Fruit fly (Drosophila melanogaster) whole organism, embryonic: ENCODE results near the gene CG17191.
A peak's percentile ranks its signal among the peaks of the same experiment; 100 is the strongest.

ENCODE experiments used
- B-H2 ChIP-seq: fragments of 200-800 bp; sonication (Bioruptor generic); optimal IDR thresholded peaks from 2 replicates; lab custom pipeline; 2018; ENCODE audit warnings: missing biosample characterization, mild to moderate bottlenecking, missing genetic modification characterization
- CG10366 ChIP-seq: fragments of 200-800 bp; sonication (Bioruptor generic); IDR thresholded peaks from 2 replicates; pipeline ENCODE4 v1.3.6; 2022; ENCODE audit warnings: missing biosample characterization, missing genetic modification characterization
- CG10543 ChIP-seq: fragments of 200-800 bp; sonication (Bioruptor generic); optimal IDR thresholded peaks from 3 replicates; lab custom pipeline; 2017; ENCODE audit warnings: missing biosample characterization, mild to moderate bottlenecking, missing genetic modification characterization, moderate library complexity
- CG11696 ChIP-seq: fragments of 200-800 bp; sonication (Bioruptor generic); IDR thresholded peaks from 2 replicates; pipeline ENCODE4 v1.3.6; 2022; ENCODE audit warnings: missing biosample characterization, missing genetic modification characterization
- CG12071 ChIP-seq: fragments of 200-800 bp; sonication (Bioruptor generic); optimal IDR thresholded peaks from 3 replicates; lab custom pipeline; 2018; ENCODE audit warnings: missing biosample characterization, mild to moderate bottlenecking, missing genetic modification characterization
- CG12769 ChIP-seq: fragments of 200-800 bp; sonication (Bioruptor generic); optimal IDR thresholded peaks from 2 replicates; lab custom pipeline; 2019; ENCODE audit warnings: missing biosample characterization, mild to moderate bottlenecking, missing genetic modification characterization, moderate library complexity
- CG13296 ChIP-seq: fragments of 200-800 bp; sonication (Bioruptor generic); optimal IDR thresholded peaks from 3 replicates; lab custom pipeline; 2018; ENCODE audit warnings: missing biosample characterization, mild to moderate bottlenecking, missing genetic modification characterization
- CG13424 ChIP-seq: fragments of 200-800 bp; sonication (Bioruptor generic); optimal IDR thresholded peaks from 2 replicates; lab custom pipeline; 2019; ENCODE audit warnings: missing biosample characterization, mild to moderate bottlenecking, missing genetic modification characterization, moderate library complexity
- CG13624 ChIP-seq: fragments of 200-800 bp; sonication (Bioruptor generic); optimal IDR thresholded peaks from 2 replicates; lab custom pipeline; 2016; ENCODE audit warnings: missing biosample characterization, missing genetic modification characterization
- CG15601 ChIP-seq: fragments of 200-800 bp; sonication (Bioruptor generic); optimal IDR thresholded peaks from 3 replicates; lab custom pipeline; 2019; ENCODE audit warnings: missing biosample characterization, mild to moderate bottlenecking, missing genetic modification characterization, moderate library complexity
- CG17385 ChIP-seq: fragments of 200-800 bp; sonication (Bioruptor generic); optimal IDR thresholded peaks from 3 replicates; lab custom pipeline; 2018; ENCODE audit warnings: missing biosample characterization, mild to moderate bottlenecking, missing genetic modification characterization
- CG1792 ChIP-seq: fragments of 200-800 bp; sonication (Bioruptor generic); optimal IDR thresholded peaks from 2 replicates; lab custom pipeline; 2016; ENCODE audit warnings: missing biosample characterization, missing genetic modification characterization
- CG2120 ChIP-seq: fragments of 200-800 bp; sonication (Bioruptor generic); optimal IDR thresholded peaks from 3 replicates; lab custom pipeline; 2016; ENCODE audit warnings: missing biosample characterization, missing genetic modification characterization
- CG2199 ChIP-seq: fragments of 200-800 bp; sonication (Bioruptor generic); IDR thresholded peaks from 3 replicates; pipeline ENCODE4 v1.3.6; 2022; ENCODE audit warnings: missing biosample characterization, missing genetic modification characterization
- CG3281 ChIP-seq: fragments of 200-800 bp; sonication (Bioruptor generic); optimal IDR thresholded peaks from 3 replicates; lab custom pipeline; 2017; ENCODE audit warnings: missing biosample characterization, mild to moderate bottlenecking, missing genetic modification characterization
- CG33557 ChIP-seq: fragments of 200-800 bp; sonication (Bioruptor generic); optimal IDR thresholded peaks from 2 replicates; lab custom pipeline; 2019; ENCODE audit warnings: missing biosample characterization, mild to moderate bottlenecking, missing genetic modification characterization, moderate library complexity
- CG7556 ChIP-seq: fragments of 200-800 bp; sonication (Bioruptor generic); optimal IDR thresholded peaks from 2 replicates; lab custom pipeline; 2017; ENCODE audit warnings: missing biosample characterization, mild to moderate bottlenecking, missing genetic modification characterization
- CG7839 ChIP-seq: fragments of 200-800 bp; sonication (Bioruptor generic); optimal IDR thresholded peaks from 3 replicates; lab custom pipeline; 2018; ENCODE audit warnings: missing biosample characterization, mild to moderate bottlenecking, missing genetic modification characterization, moderate library complexity
- CG8290 ChIP-seq, 3 experiments: fragments of 200-800 bp; sonication (Bioruptor generic); optimal IDR thresholded peaks; 2 replicates each; lab custom pipeline; 2016 to 2019; ENCODE audit warnings: missing biosample characterization in 3 of 3, missing genetic modification characterization in 3 of 3, mild to moderate bottlenecking in 2 of 3, moderate library complexity in 1 of 3
- CTCF ChIP-seq: fragments of 200-800 bp; sonication (Bioruptor generic); optimal IDR thresholded peaks from 2 replicates; lab custom pipeline; 2017; ENCODE audit warnings: missing biosample characterization, mild to moderate bottlenecking, missing genetic modification characterization, moderate library complexity
- Dll ChIP-seq: fragments of 200-800 bp; sonication (Bioruptor generic); IDR thresholded peaks from 4 replicates; pipeline ENCODE4 v1.3.6; 2022; ENCODE audit warnings: missing biosample characterization, missing genetic modification characterization; ENCODE audit not compliant: partially characterized antibody
- Doc2 ChIP-seq: fragments of 200-800 bp; sonication (Bioruptor generic); IDR thresholded peaks from 2 replicates; pipeline ENCODE4 v1.3.6; 2022; ENCODE audit warnings: missing biosample characterization, missing genetic modification characterization
- Fer1 ChIP-seq: fragments of 200-800 bp; sonication (Bioruptor generic); optimal IDR thresholded peaks from 2 replicates; lab custom pipeline; 2017; ENCODE audit warnings: missing biosample characterization, mild to moderate bottlenecking, missing genetic modification characterization
- HLH4C ChIP-seq: fragments of 200-800 bp; sonication (Bioruptor generic); IDR thresholded peaks from 3 replicates; pipeline ENCODE4 v1.3.6; 2022; ENCODE audit warnings: missing biosample characterization, missing genetic modification characterization; ENCODE audit not compliant: partially characterized antibody
- Hey ChIP-seq: fragments of 200-800 bp; sonication (Bioruptor generic); optimal IDR thresholded peaks from 3 replicates; lab custom pipeline; 2018; ENCODE audit warnings: missing biosample characterization, mild to moderate bottlenecking, missing genetic modification characterization
- Hmr ChIP-seq: fragments of 200-800 bp; sonication (Bioruptor generic); optimal IDR thresholded peaks from 3 replicates; lab custom pipeline; 2017; ENCODE audit warnings: mild to moderate bottlenecking, missing biosample characterization, missing genetic modification reagents, missing genetic modification characterization
- MBD-R2 ChIP-seq: fragments of 200-800 bp; sonication (Bioruptor generic); IDR thresholded peaks from 2 replicates; pipeline ENCODE4 v1.3.6; 2022; ENCODE audit warnings: missing biosample characterization, missing genetic modification characterization
- Med ChIP-seq: fragments of 200-800 bp; sonication (Bioruptor generic); peaks from one replicate; lab custom pipeline; 2016; ENCODE audit warnings: missing biosample characterization, missing genetic modification characterization, mild to moderate bottlenecking, inconsistent platforms, moderate library complexity
- Sry-β ChIP-seq: fragments of 200-800 bp; sonication (Bioruptor generic); optimal IDR thresholded peaks from 2 replicates; lab custom pipeline; 2018; ENCODE audit warnings: missing biosample characterization, mild to moderate bottlenecking, missing genetic modification characterization, moderate library complexity
- aop ChIP-seq: fragments of 200-800 bp; sonication (Bioruptor generic); IDR thresholded peaks from 2 replicates; pipeline ENCODE4 v1.3.6; 2022; ENCODE audit warnings: missing biosample characterization, missing genetic modification characterization
- bsh ChIP-seq, 2 experiments: fragments of 200-800 bp; sonication (Bioruptor generic); optimal IDR thresholded peaks; 2 replicates each; lab custom pipeline; 2017 to 2018; ENCODE audit warnings: mild to moderate bottlenecking in 2 of 2, missing biosample characterization in 2 of 2, missing genetic modification characterization in 2 of 2, moderate library complexity in 1 of 2
- cwo ChIP-seq: fragments of 200-800 bp; sonication (Bioruptor generic); optimal IDR thresholded peaks from 3 replicates; lab custom pipeline; 2017; ENCODE audit warnings: missing biosample characterization, missing genetic modification characterization, mild to moderate bottlenecking, moderate library complexity, missing genetic modification reagents
- danr ChIP-seq: fragments of 200-800 bp; sonication (Bioruptor generic); IDR thresholded peaks from 2 replicates; pipeline ENCODE4 v1.3.6; 2022; ENCODE audit warnings: missing biosample characterization, missing genetic modification characterization
- dmrt11E ChIP-seq: fragments of 200-800 bp; sonication (Bioruptor generic); optimal IDR thresholded peaks from 3 replicates; lab custom pipeline; 2018; ENCODE audit warnings: missing biosample characterization, mild to moderate bottlenecking, missing genetic modification characterization, moderate library complexity
- dmrt99B ChIP-seq: fragments of 200-800 bp; sonication (Bioruptor generic); optimal IDR thresholded peaks from 2 replicates; lab custom pipeline; 2018; ENCODE audit warnings: missing biosample characterization, mild to moderate bottlenecking, missing genetic modification characterization, moderate library complexity
- exex ChIP-seq: fragments of 200-800 bp; sonication (Bioruptor generic); optimal IDR thresholded peaks from 4 replicates; lab custom pipeline; 2018; ENCODE audit warnings: missing biosample characterization, mild to moderate bottlenecking, missing genetic modification characterization, moderate library complexity
- fd96Cb ChIP-seq: fragments of 200-800 bp; sonication (Bioruptor generic); optimal IDR thresholded peaks from 2 replicates; lab custom pipeline; 2018; ENCODE audit warnings: missing biosample characterization, mild to moderate bottlenecking, missing genetic modification characterization, moderate library complexity
- gem ChIP-seq: fragments of 200-800 bp; sonication (Bioruptor generic); optimal IDR thresholded peaks from 2 replicates; lab custom pipeline; 2019; ENCODE audit warnings: missing biosample characterization, mild to moderate bottlenecking, missing genetic modification characterization, moderate library complexity
- gfzf ChIP-seq: fragments of 200-800 bp; sonication (Bioruptor generic); optimal IDR thresholded peaks from 2 replicates; lab custom pipeline; 2016; ENCODE audit warnings: missing biosample characterization, mild to moderate bottlenecking, missing genetic modification characterization, moderate library complexity
- grn ChIP-seq: fragments of 200-800 bp; sonication (Bioruptor generic); optimal IDR thresholded peaks from 3 replicates; lab custom pipeline; 2017; ENCODE audit warnings: missing biosample characterization, missing genetic modification characterization
- her ChIP-seq: fragments of 200-800 bp; sonication (Bioruptor generic); optimal IDR thresholded peaks from 2 replicates; lab custom pipeline; 2016; ENCODE audit warnings: missing biosample characterization, missing genetic modification characterization
- insv ChIP-seq, 2 experiments: fragments of 200-800 bp; sonication (Bioruptor generic); optimal IDR thresholded peaks; 3 replicates each; lab custom pipeline; 2016 to 2018; ENCODE audit warnings: missing biosample characterization in 2 of 2, missing genetic modification characterization in 2 of 2
- lab ChIP-seq: fragments of 200-800 bp; sonication (Bioruptor generic); optimal IDR thresholded peaks from 3 replicates; lab custom pipeline; 2017; ENCODE audit warnings: missing biosample characterization, missing genetic modification characterization, mild to moderate bottlenecking, moderate library complexity, missing genetic modification reagents
- lbe ChIP-seq: fragments of 200-800 bp; sonication (Bioruptor generic); optimal IDR thresholded peaks from 2 replicates; lab custom pipeline; 2016; ENCODE audit warnings: missing biosample characterization, mild to moderate bottlenecking, missing genetic modification characterization
- mam ChIP-seq: fragments of 200-800 bp; sonication (Bioruptor generic); optimal IDR thresholded peaks from 3 replicates; lab custom pipeline; 2016; ENCODE audit warnings: missing biosample characterization, missing genetic modification characterization
- mirr ChIP-seq: fragments of 200-800 bp; sonication (Bioruptor generic); optimal IDR thresholded peaks from 3 replicates; lab custom pipeline; 2018; ENCODE audit warnings: missing biosample characterization, mild to moderate bottlenecking, missing genetic modification characterization
- otp ChIP-seq: fragments of 200-800 bp; sonication (Bioruptor generic); IDR thresholded peaks from 3 replicates; pipeline ENCODE4, ENCODE4 v1.3.6; 2022; ENCODE audit warnings: missing biosample characterization, missing genetic modification characterization
- repo ChIP-seq: fragments of 200-800 bp; sonication (Bioruptor generic); optimal IDR thresholded peaks from 2 replicates; lab custom pipeline; 2016; ENCODE audit warnings: missing biosample characterization, missing genetic modification characterization
- sob ChIP-seq: fragments of 200-800 bp; sonication (Bioruptor generic); IDR thresholded peaks from 2 replicates; pipeline ENCODE4 v1.3.6; 2022; ENCODE audit warnings: missing biosample characterization, missing genetic modification characterization

The CG17191 gene

dm6 chr3R:26988412-26988981 is 31.1 kb downstream of the CG17191 start, which contains the start of gene CG31075 (continued):
- no peak for TF ChIP-seq gfzf (GFP tag; lab: Kevin White, UChicago)
- TF ChIP-seq CG1792 (GFP tag; lab: Kevin White, UChicago), result no peak
- no peak for TF ChIP-seq aop (GFP tag; lab: Robert Waterston, UW)
- peak; percentile 15 for TF ChIP-seq CG13424 (tag; lab: Kevin White, UChicago)
- TF ChIP-seq CG15601, result no peak
- peak; percentile 61 for TF ChIP-seq CTCF
- TF ChIP-seq lbe (GFP tag; lab: Kevin White, UChicago), result peak; percentile 88
- TF ChIP-seq mam (GFP tag; lab: Kevin White, UChicago), result peak; percentile 32
- no peak for TF ChIP-seq Hey
- no peak for TF ChIP-seq Sry-β (GFP tag; lab: Kevin White, UChicago)

DNA sequence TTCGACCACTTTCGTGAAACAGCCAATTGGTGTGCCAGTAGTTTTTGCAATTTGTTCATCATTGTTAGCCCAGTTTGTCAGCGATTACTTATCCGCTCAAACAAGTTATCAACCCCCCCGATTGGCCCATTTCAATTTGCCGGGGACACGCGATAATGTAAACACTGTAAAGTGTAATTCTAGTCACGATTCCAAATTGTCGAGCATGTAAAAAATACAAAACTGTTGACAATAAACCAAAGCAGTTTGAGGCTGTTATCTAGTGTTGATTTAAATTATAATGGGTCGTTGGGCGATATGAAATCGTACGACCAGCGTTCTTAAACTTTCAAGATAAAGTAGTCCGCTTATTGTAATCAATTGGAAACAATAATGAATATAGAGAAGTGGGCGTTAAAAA is 32.1 kb downstream of the CG17191 start:
- TF ChIP-seq exex (tag; lab: Kevin White, UChicago) (peak; percentile 88), CG12071 (GFP tag; lab: Kevin White, UChicago) (peak; percentile 21), MBD-R2 (GFP tag; lab: Robert Waterston, UW) (no peak), danr (GFP tag; lab: Robert Waterston, UW) (no peak), CG7556 (no peak), Dll (no peak), CG2120 (no peak), Hmr (GFP tag; lab: Kevin White, UChicago) (peak; percentile 4), CG13624 (GFP tag; lab: Kevin White, UChicago) (no peak), CG7839 (tag; lab: Kevin White, UChicago) (no peak), Doc2 (GFP tag; lab: Robert Waterston, UW) (no peak), dmrt99B (no peak), mirr (GFP tag; lab: Kevin White, UChicago) (peak; percentile 79), grn (GFP tag; lab: Kevin White, UChicago) (peak; percentile 13), gem (peak; percentile 1), sob (GFP tag; lab: Robert Waterston, UW) (peak; percentile 45; the same call in 1 of the 2 replicates), CG3281 (GFP tag; lab: Kevin White, UChicago) (peak; percentile 7), B-H2 (GFP tag; lab: Kevin White, UChicago) (peak; percentile 3), lab (peak; percentile 15), dmrt11E (tag; lab: Kevin White, UChicago) (no peak), CG12769 (tag; lab: Kevin White, UChicago) (peak; percentile 9), CG2199 (GFP tag; lab: Robert Waterston, UW) (no peak), cwo (GFP tag; lab: Kevin White, UChicago) (peak; percentile 60), CG10366 (GFP tag; lab: Robert Waterston, UW) (no peak), bsh (GFP tag; optimal IDR thresholded peaks at IDR 0.05; lab: Kevin White, UChicago) (no peak), CG10543 (GFP tag; lab: Kevin White, UChicago) (peak; percentile 32), HLH4C (GFP tag; lab: Robert Waterston, UW) (no peak), her (GFP tag; lab: Kevin White, UChicago) (no peak), repo (GFP tag; lab: Kevin White, UChicago) (no peak), CG11696 (GFP tag; lab: Robert Waterston, UW) (no peak), CG8290 (GFP tag; optimal IDR thresholded peaks at IDR 0.05; lab: Kevin White, UChicago) (no peak), CG8290 (tag; optimal IDR thresholded peaks at IDR 0.05; lab: Kevin White, UChicago) (peak in 1 of 2 experiments; percentile 8), Med (GFP tag; lab: Kevin White, UChicago) (peak; percentile 51), CG17385 (no peak), insv (GFP tag; optimal IDR thresholded peaks at IDR 0.05; lab: Kevin White, UChicago) (no peak), CG33557 (GFP tag; lab: Kevin White, UChicago) (no peak), otp (GFP tag; lab: Robert Waterston, UW) (no peak), Fer1 (GFP tag; lab: Kevin White, UChicago) (peak; percentile 17), CG13296 (GFP tag; lab: Kevin White, UChicago) (peak; percentile 50), fd96Cb (tag; lab: Kevin White, UChicago) (no peak)
